Worm (Caenorhabditis elegans): ENCODE measurements around the gene Y53F4B.21.

- no peak for TF ChIP-seq T22C8.4 (GFP tag; IDR thresholded peaks at IDR 0.05)
- no peak for TF ChIP-seq ztf-29 (GFP tag; IDR thresholded peaks at IDR 0.05)
- no peak for TF ChIP-seq cog-1 (tag; optimal IDR thresholded peaks at IDR 0.05)
- TF ChIP-seq tab-1 (GFP tag; IDR thresholded peaks at IDR 0.05): no peak
Measured at ce11 chrII:15084170-15084569, 5.8 kb upstream of the Y53F4B.21 start, which contains the start of gene Y53F4B.20.
